Worm (Caenorhabditis elegans): ENCODE results near the gene noca-1.

DNA sequence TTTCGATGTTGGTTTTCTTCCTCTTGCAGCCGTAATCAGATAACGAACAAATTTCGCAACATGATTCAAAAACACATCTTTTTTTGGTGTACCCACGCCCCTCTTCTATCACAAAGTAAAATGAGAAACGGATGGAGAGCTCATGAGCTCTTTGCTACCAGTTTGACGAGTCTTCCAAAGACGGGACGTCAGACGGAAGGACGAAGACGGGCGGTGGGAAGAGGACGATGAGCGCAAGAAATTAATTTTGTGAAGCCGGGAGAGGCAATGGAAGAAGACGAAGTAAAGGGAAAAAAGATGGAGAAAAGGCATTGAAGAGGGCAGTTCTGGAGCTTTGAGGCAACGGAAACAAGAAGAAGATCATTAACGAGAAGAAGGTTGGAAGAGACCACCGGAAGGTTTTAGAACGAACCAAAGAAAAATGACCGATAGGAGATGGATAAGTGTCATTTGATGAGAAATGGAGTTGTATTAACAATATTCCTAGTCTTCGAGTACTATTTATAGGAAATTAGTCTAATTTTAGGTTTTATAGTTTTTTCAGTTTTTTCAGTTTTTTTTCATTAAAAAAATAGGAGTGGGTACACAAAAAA is 41.0 kb upstream of the noca-1 start:
- TF ChIP-seq ztf-11 (tag; optimal IDR thresholded peaks at IDR 0.05), result no peak
- no peak for TF ChIP-seq ama-1 (optimal IDR thresholded peaks at IDR 0.05)
- TF ChIP-seq nhr-6 (tag; optimal IDR thresholded peaks at IDR 0.05), result no peak
- TF ChIP-seq egl-27 (tag; optimal IDR thresholded peaks at IDR 0.05), result no peak
- no peak for TF ChIP-seq elt-1 (tag; optimal IDR thresholded peaks at IDR 0.05)
